Worm (Caenorhabditis elegans): ENCODE data around the gene idpp-16.

ce11 chrV:11645244-11645643, 38.9 kb upstream of the idpp-16 start, which contains the start of gene skp-1:
- no peak for TF ChIP-seq pha-4 (tag; optimal IDR thresholded peaks at IDR 0.05)
- TF ChIP-seq fkh-2 (tag; optimal IDR thresholded peaks at IDR 0.05) = no peak
- no peak for TF ChIP-seq nhr-77 (tag; optimal IDR thresholded peaks at IDR 0.05)
- TF ChIP-seq lin-15B (tag; optimal IDR thresholded peaks at IDR 0.05) = no peak
- no peak for TF ChIP-seq ceh-82 (tag; optimal IDR thresholded peaks at IDR 0.05)
- TF ChIP-seq snpc-4 (tag; optimal IDR thresholded peaks at IDR 0.05) = no peak
- TF ChIP-seq ama-1 (optimal IDR thresholded peaks at IDR 0.05) = no peak
- TF ChIP-seq daf-12 (tag; optimal IDR thresholded peaks at IDR 0.05) = no peak
- TF ChIP-seq lin-39 (tag; optimal IDR thresholded peaks at IDR 0.05) = no peak
- no peak for TF ChIP-seq ztf-11 (tag; optimal IDR thresholded peaks at IDR 0.05)
- no peak for TF ChIP-seq ceh-9 (tag; optimal IDR thresholded peaks at IDR 0.05)
- TF ChIP-seq pqm-1 (tag; optimal IDR thresholded peaks at IDR 0.05) = no peak
- TF ChIP-seq nhr-76 (tag; optimal IDR thresholded peaks at IDR 0.05) = no peak
- TF ChIP-seq nfya-1 (tag; optimal IDR thresholded peaks at IDR 0.05; ENCODE audit: insufficient read depth) = no peak
